Worm (Caenorhabditis elegans): Measurements from ENCODE around the gene bcc-1.

DNA sequence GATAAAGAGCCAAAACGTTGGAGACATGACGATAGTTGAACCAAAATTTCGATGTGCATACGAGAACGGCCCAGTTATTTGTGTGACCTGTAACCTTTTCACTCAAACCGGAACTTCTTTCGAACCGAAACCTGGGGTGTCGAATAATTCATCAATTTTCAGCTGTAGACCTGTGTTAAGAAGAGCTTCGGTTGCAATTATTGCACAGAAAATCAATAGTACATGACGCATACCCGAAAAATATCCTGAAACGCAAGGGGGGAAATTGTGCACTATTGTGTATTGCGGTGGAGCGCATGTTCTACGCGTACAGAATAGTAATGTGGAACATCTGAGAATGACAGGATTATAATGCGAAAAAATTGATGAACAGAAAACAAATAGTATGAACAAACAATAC is 17.4 kb upstream of the bcc-1 start, which contains the start of gene pigk-1:
- TF ChIP-seq flt-1 (GFP tag; IDR thresholded peaks at IDR 0.05) = no peak
- TF ChIP-seq klf-2 (GFP tag; conservative IDR thresholded peaks at IDR 0.05) = no peak
